Worm (Caenorhabditis elegans) whole organism, L3 larva: Measurements from ENCODE around the gene K08H2.5.

Source experiments
- R02D3.7 ChIP-seq: fragments of 150-350 bp; optimal IDR thresholded peaks from 2 replicates; lab custom pipeline; 2014; ENCODE audit warnings: missing biosample characterization, missing genetic modification characterization
- ama-1 ChIP-seq: fragments of 150-350 bp; optimal IDR thresholded peaks from 2 replicates; lab custom pipeline; 2018
- ceh-82 ChIP-seq: fragments of 150-350 bp; optimal IDR thresholded peaks from 2 replicates; lab custom pipeline; 2014; ENCODE audit warnings: missing biosample characterization, missing genetic modification characterization
- egl-27 ChIP-seq: sonication (generic microtip); optimal IDR thresholded peaks from 4 replicates; lab custom pipeline; 2017; ENCODE audit warnings: missing biosample characterization, missing genetic modification reagents, missing genetic modification characterization
- elt-3 ChIP-seq, 3 experiments: fragments of 150-350 bp in 1 of 3; sonication (generic microtip) in 2 of 3; optimal IDR thresholded peaks; 2 replicates in 2 of 3; 4 replicates in 1 of 3; lab custom pipeline; 2014 to 2017; ENCODE audit warnings: missing biosample characterization in 3 of 3, missing genetic modification characterization in 3 of 3
- hmg-11 ChIP-seq: sonication (generic microtip); optimal IDR thresholded peaks from 2 replicates; lab custom pipeline; 2016; ENCODE audit warnings: missing genetic modification characterization, missing compliant biosample characterization
- jun-1 ChIP-seq: fragments of 150-350 bp; optimal IDR thresholded peaks from 2 replicates; lab custom pipeline; 2014; ENCODE audit warnings: missing biosample characterization, missing genetic modification reagents, missing genetic modification characterization
- mml-1 ChIP-seq: fragments of 150-350 bp; sonication (generic microtip); optimal IDR thresholded peaks from 3 replicates; lab custom pipeline; 2014; ENCODE audit warnings: missing biosample characterization, missing genetic modification characterization
- nhr-11 ChIP-seq: fragments of 150-350 bp; optimal IDR thresholded peaks from 2 replicates; lab custom pipeline; 2014; ENCODE audit warnings: missing biosample characterization, missing genetic modification characterization
- unc-62 ChIP-seq: fragments of 150-350 bp; sonication (generic microtip); optimal IDR thresholded peaks from 4 replicates; lab custom pipeline; 2014; ENCODE audit warnings: missing biosample characterization, missing genetic modification reagents, missing genetic modification characterization

ce11 chrX:13217940-13218339 is 24.2 kb downstream of the K08H2.5 start:
- TF ChIP-seq R02D3.7 (tag; lab: Kevin White, UChicago): no peak
- no peak for TF ChIP-seq hmg-11
- no peak for TF ChIP-seq jun-1 (tag; lab: Kevin White, UChicago)
- TF ChIP-seq ama-1 (lab: Kevin White, UChicago): no peak
- TF ChIP-seq nhr-11 (tag; lab: Kevin White, UChicago): no peak
- no peak for TF ChIP-seq mml-1 (tag; lab: Kevin White, UChicago)
- TF ChIP-seq elt-3 (tag; optimal IDR thresholded peaks at IDR 0.05; lab: Kevin White, UChicago): no peak
- TF ChIP-seq ceh-82: no peak
- TF ChIP-seq unc-62 (GFP tag; lab: Kevin White, UChicago): no peak
- TF ChIP-seq egl-27 (tag; lab: Kevin White, UChicago): no peak
